ENCODE assay signal across 3 worm cellular contexts in the genomic region with DNA sequence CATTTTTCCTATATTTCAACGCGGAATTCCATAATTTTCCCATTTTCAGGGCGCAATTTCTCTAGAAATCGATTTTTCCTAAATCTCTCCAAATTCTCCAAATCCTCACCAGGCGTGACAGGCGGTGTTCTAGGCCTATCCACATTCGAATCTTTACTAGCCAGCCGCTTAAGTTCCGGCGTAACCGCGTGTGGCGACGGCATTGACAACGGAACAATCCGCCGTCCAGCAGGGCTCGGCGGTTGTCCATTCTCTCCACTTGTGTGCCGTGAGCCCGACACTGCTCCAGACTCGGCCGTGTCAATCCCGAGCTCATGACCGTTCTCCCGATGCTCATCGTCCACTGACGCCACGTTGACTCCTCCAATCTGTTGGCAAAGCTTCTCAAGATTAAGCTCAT.
A peak's percentile ranks its signal among the peaks of the same experiment; 100 is the strongest.
TF ChIP-seq lines count a peak whose summit lies in the region.

No protein-coding gene starts in this region.

TF ChIP-seq in whole organism, L4 larva, 104 proteins besides CTCF, POLR2A, EP300 and RAD21:
- TF ChIP-seq dve-1 (tag; optimal IDR thresholded peaks at IDR 0.05; lab: Kevin White, UChicago; ENCODE audit: insufficient read depth): no peak
- no peak for TF ChIP-seq zip-11 (GFP tag; IDR thresholded peaks at IDR 0.05; lab: Robert Waterston, UW)
- no peak for TF ChIP-seq dmd-9 (GFP tag; IDR thresholded peaks at IDR 0.05; lab: Robert Waterston, UW)
- TF ChIP-seq unc-62 (GFP tag; optimal IDR thresholded peaks at IDR 0.05 in 1 of 2; lab: Kevin White, UChicago): peak in 1 of 2 experiments; percentile 72
- TF ChIP-seq unc-62 (tag; optimal IDR thresholded peaks at IDR 0.05; lab: Kevin White, UChicago): no peak
- TF ChIP-seq F49E8.2 (tag; optimal IDR thresholded peaks at IDR 0.05; lab: Kevin White, UChicago; ENCODE audit: borderline replicate concordance): no peak
- TF ChIP-seq ZK337.2 (GFP tag; IDR thresholded peaks at IDR 0.05; lab: Robert Waterston, UW): no peak
- no peak for TF ChIP-seq php-3 (GFP tag; IDR thresholded peaks at IDR 0.05; lab: Robert Waterston, UW)
- TF ChIP-seq spr-3 (GFP tag; optimal IDR thresholded peaks at IDR 0.05; lab: Kevin White, UChicago): no peak
- no peak for TF ChIP-seq F10B5.3 (tag; optimal IDR thresholded peaks at IDR 0.05; lab: Kevin White, UChicago)
- TF ChIP-seq nhr-10 (tag; optimal IDR thresholded peaks at IDR 0.05; lab: Kevin White, UChicago): no peak
- no peak for TF ChIP-seq mep-1 (tag; optimal IDR thresholded peaks at IDR 0.05; lab: Kevin White, UChicago)
- no peak for TF ChIP-seq egl-27 (tag; optimal IDR thresholded peaks at IDR 0.05; lab: Kevin White, UChicago)
- no peak for TF ChIP-seq tra-1 (GFP tag; IDR thresholded peaks at IDR 0.05; lab: Robert Waterston, UW)
- TF ChIP-seq hlh-30 (tag; optimal IDR thresholded peaks at IDR 0.05; lab: Kevin White, UChicago; ENCODE audit: insufficient read depth): no peak
- TF ChIP-seq set-16 (GFP tag; IDR thresholded peaks at IDR 0.05; lab: Robert Waterston, UW): peak; percentile 56; the same call in 1 of the 2 replicates

TF ChIP-seq in whole organism, late embryonic, 69 proteins besides CTCF, POLR2A, EP300 and RAD21:
- peak; percentile 40 for TF ChIP-seq elt-4 (tag; optimal IDR thresholded peaks at IDR 0.05; lab: Kevin White, UChicago)
- no peak for TF ChIP-seq ttx-3 (tag; optimal IDR thresholded peaks at IDR 0.05; lab: Kevin White, UChicago)

TF ChIP-seq in whole organism, young adult, 124 proteins besides CTCF, POLR2A, EP300 and RAD21:
- TF ChIP-seq ztf-22 (GFP tag; optimal IDR thresholded peaks at IDR 0.05; lab: Kevin White, UChicago) (no peak), F22D6.2 (tag; optimal IDR thresholded peaks at IDR 0.05; lab: Kevin White, UChicago) (no peak), snpc-1.1 (tag; optimal IDR thresholded peaks at IDR 0.05; lab: Kevin White, UChicago; ENCODE audit: insufficient read depth) (no peak), Y53F4B.3 (GFP tag; IDR thresholded peaks at IDR 0.05; lab: Robert Waterston, UW) (no peak), D2030.7 (GFP tag; IDR thresholded peaks at IDR 0.05; lab: Robert Waterston, UW) (no peak), zfh-2 (GFP tag; conservative IDR thresholded peaks at IDR 0.05; lab: Robert Waterston, UW) (peak; percentile 65), tbx-9 (tag; optimal IDR thresholded peaks at IDR 0.05; lab: Kevin White, UChicago; ENCODE audit: borderline replicate concordance) (no peak)
TF ChIP-seq in whole organism, young adult: peak in this region for 1.
